Worm (Caenorhabditis elegans): ENCODE results near the gene C09B7.2.

The C09B7.2 gene

ce11 chrX:2667779-2668178 lies at the start of gene C09B7.2 (continued):
- TF ChIP-seq F55B11.4 (tag; optimal IDR thresholded peaks at IDR 0.05; ENCODE audit: borderline replicate concordance, insufficient read depth) (no peak), ztf-26 (tag; optimal IDR thresholded peaks at IDR 0.05) (peak; percentile 26), K12H6.12 (tag; optimal IDR thresholded peaks at IDR 0.05) (peak; percentile 50), ets-4 (GFP tag; optimal IDR thresholded peaks at IDR 0.05) (no peak), athp-1 (tag; optimal IDR thresholded peaks at IDR 0.05) (no peak), let-526 (GFP tag; IDR thresholded peaks at IDR 0.05) (no peak), attf-3 (GFP tag; conservative IDR thresholded peaks at IDR 0.05) (no peak), hmg-1.2 (GFP tag; IDR thresholded peaks at IDR 0.05) (peak; percentile 92), ekl-4 (GFP tag; IDR thresholded peaks at IDR 0.05) (no peak), ama-1 (optimal IDR thresholded peaks at IDR 0.05) (no peak), ama-1 (GFP tag; optimal IDR thresholded peaks at IDR 0.05) (no peak), madf-10 (tag; optimal IDR thresholded peaks at IDR 0.05) (no peak), lin-35 (GFP tag; optimal IDR thresholded peaks at IDR 0.05) (no peak), ztf-28 (GFP tag; IDR thresholded peaks at IDR 0.05) (no peak), cebp-1 (GFP tag; IDR thresholded peaks at IDR 0.05) (no peak), cebp-1 (tag; optimal IDR thresholded peaks at IDR 0.05) (no peak)

- TF ChIP-seq F52B5.7 (tag; optimal IDR thresholded peaks at IDR 0.05) (no peak), nfya-1 (tag; optimal IDR thresholded peaks at IDR 0.05; ENCODE audit: borderline replicate concordance, insufficient read depth) (no peak), madf-10 (tag; optimal IDR thresholded peaks at IDR 0.05) (no peak), sptf-2 (GFP tag; optimal IDR thresholded peaks at IDR 0.05) (no peak)
Measured at ce11 chrX:2620280-2620679, 47.6 kb upstream of the C09B7.2 start.

- TF ChIP-seq athp-1 (tag; optimal IDR thresholded peaks at IDR 0.05) (no peak), snpc-4 (GFP tag; optimal IDR thresholded peaks at IDR 0.05) (no peak), snpc-4 (tag; optimal IDR thresholded peaks at IDR 0.05) (peak in 3 of 4 experiments; percentile 9 to 83 (median 64)), ztf-25 (GFP tag; IDR thresholded peaks at IDR 0.05) (no peak), hmg-1.2 (GFP tag; IDR thresholded peaks at IDR 0.05) (peak; percentile 38; the same call in 1 of the 2 replicates), ZK185.1 (tag; optimal IDR thresholded peaks at IDR 0.05; ENCODE audit: poor library complexity, severe bottlenecking) (no peak), zim-3 (tag; optimal IDR thresholded peaks at IDR 0.05) (no peak), ztf-6 (GFP tag; IDR thresholded peaks at IDR 0.05) (no peak), nhr-80 (tag; optimal IDR thresholded peaks at IDR 0.05) (no peak)
Measured at ce11 chrX:2626153-2626552, 41.8 kb upstream of the C09B7.2 start.

- TF ChIP-seq ceh-40 (GFP tag; IDR thresholded peaks at IDR 0.05), result no peak
- TF ChIP-seq tlf-1 (GFP tag; optimal IDR thresholded peaks at IDR 0.05), result no peak
- no peak for TF ChIP-seq snpc-3.4 (tag; optimal IDR thresholded peaks at IDR 0.05)
- TF ChIP-seq lin-26 (GFP tag; IDR thresholded peaks at IDR 0.05), result 0 out of 2 replicates have a peak, but pooled peaks have one; percentile 22
- no peak for TF ChIP-seq lsl-1 (GFP tag; optimal IDR thresholded peaks at IDR 0.05)
- TF ChIP-seq snpc-4 (GFP tag; optimal IDR thresholded peaks at IDR 0.05), result no peak
- peak in 2 of 4 experiments; percentile 64 to 73 for TF ChIP-seq snpc-4 (tag; optimal IDR thresholded peaks at IDR 0.05)
- TF ChIP-seq F37B4.10 (GFP tag; IDR thresholded peaks at IDR 0.05), result no peak
- no peak for TF ChIP-seq ceh-58 (GFP tag; IDR thresholded peaks at IDR 0.05)
Measured at ce11 chrX:2632869-2633268, 35.1 kb upstream of the C09B7.2 start.

ce11 chrX:2640556-2640955 lies 27.4 kb upstream of the C09B7.2 start:
- TF ChIP-seq tbp1 (GFP tag; optimal IDR thresholded peaks at IDR 0.05), result no peak
- no peak for TF ChIP-seq tlf-1 (GFP tag; optimal IDR thresholded peaks at IDR 0.05)
- no peak for TF ChIP-seq die-1 (tag; optimal IDR thresholded peaks at IDR 0.05)
- TF ChIP-seq C06A6.2 (GFP tag; conservative IDR thresholded peaks at IDR 0.05), result no peak
- no peak for TF ChIP-seq ztf-22 (GFP tag; optimal IDR thresholded peaks at IDR 0.05)
- TF ChIP-seq ztf-28 (GFP tag; IDR thresholded peaks at IDR 0.05), result no peak
- TF ChIP-seq lin-54 (GFP tag; optimal IDR thresholded peaks at IDR 0.05), result no peak
- TF ChIP-seq Y67H2A.10 (GFP tag; conservative IDR thresholded peaks at IDR 0.05), result no peak
- no peak for TF ChIP-seq snpc-3.4 (tag; optimal IDR thresholded peaks at IDR 0.05)
- no peak for TF ChIP-seq cebp-1 (GFP tag; IDR thresholded peaks at IDR 0.05)
- no peak for TF ChIP-seq cebp-1 (tag; optimal IDR thresholded peaks at IDR 0.05)
- no peak for TF ChIP-seq mcd-1 (GFP tag; IDR thresholded peaks at IDR 0.05)
- no peak for TF ChIP-seq rec-8 (tag; optimal IDR thresholded peaks at IDR 0.05)
- no peak for TF ChIP-seq hlh-26 (GFP tag; conservative IDR thresholded peaks at IDR 0.05)
- TF ChIP-seq athp-1 (tag; optimal IDR thresholded peaks at IDR 0.05), result no peak

Measured in whole organism, young adult.